Fruit fly (Drosophila melanogaster): ENCODE data around the gene Lsd-2.

The Lsd-2 gene

DNA sequence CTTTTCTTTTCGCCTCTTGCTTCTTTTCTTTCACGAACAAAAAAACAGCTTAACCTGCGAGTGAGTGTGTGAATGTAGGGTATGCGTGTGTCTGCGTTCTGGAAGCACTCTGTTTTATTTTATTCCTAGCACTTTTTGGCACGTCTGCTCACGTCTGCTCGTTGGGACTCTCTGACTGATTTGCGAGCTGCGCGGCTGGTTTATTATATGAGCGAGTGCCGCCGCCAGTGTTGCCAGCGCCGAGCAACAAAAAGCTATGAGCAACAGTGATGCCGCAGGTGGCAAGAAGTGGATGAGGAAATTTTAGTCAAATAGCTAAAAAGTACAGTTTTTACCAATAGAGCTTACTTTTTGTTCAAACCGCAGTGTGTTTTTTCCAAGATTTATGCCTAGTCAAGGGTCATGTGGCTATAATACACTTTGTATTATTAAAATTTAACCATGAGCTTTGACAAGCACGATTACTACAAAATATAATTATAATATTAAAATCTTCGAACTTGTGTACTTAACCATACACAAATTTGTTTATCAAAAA lies at the start of gene Lsd-2 (continued):
- TF ChIP-seq sna (GFP tag; IDR thresholded peaks at IDR 0.05; ENCODE audit: partially characterized antibody) (no peak), Rfx (GFP tag; IDR thresholded peaks at IDR 0.05) (peak; percentile 64), CG32772 (GFP tag; IDR thresholded peaks at IDR 0.05) (0 out of 2 replicates have a peak, but pooled peaks have one; percentile 9), klu (GFP tag; IDR thresholded peaks at IDR 0.05) (no peak), croc (GFP tag; conservative IDR thresholded peaks at IDR 0.05) (no peak), E2f2 (GFP tag; IDR thresholded peaks at IDR 0.05) (no peak), Tbp (GFP tag; optimal IDR thresholded peaks at IDR 0.05) (no peak), CG4707 (GFP tag; optimal IDR thresholded peaks at IDR 0.05) (no peak), sqz (GFP tag; optimal IDR thresholded peaks at IDR 0.05) (no peak), peb (GFP tag; IDR thresholded peaks at IDR 0.05) (no peak), B-H1 (GFP tag; IDR thresholded peaks at IDR 0.05) (no peak), CG5245 (GFP tag; optimal IDR thresholded peaks at IDR 0.05) (no peak), sob (GFP tag; IDR thresholded peaks at IDR 0.05) (0 out of 2 replicates have a peak, but pooled peaks have one; percentile 30), Atf3 (GFP tag; optimal IDR thresholded peaks at IDR 0.05) (no peak), Poxn (GFP tag; IDR thresholded peaks at IDR 0.05) (no peak), CG6791 (GFP tag; IDR thresholded peaks at IDR 0.05; ENCODE audit: partially characterized antibody) (peak; percentile 46; the same call in 1 of the 3 replicates), grau (tag; optimal IDR thresholded peaks at IDR 0.05) (peak; percentile 33), shn (GFP tag; optimal IDR thresholded peaks at IDR 0.05) (peak; percentile 15), CG32532 (GFP tag; IDR thresholded peaks at IDR 0.05) (peak; percentile 35; the same call in 1 of the 2 replicates), dpn (GFP tag; optimal IDR thresholded peaks at IDR 0.05) (peak; percentile 10 to 24), unc-4 (GFP tag; IDR thresholded peaks at IDR 0.05; ENCODE audit: partially characterized antibody) (no peak), gt (GFP tag; IDR thresholded peaks at IDR 0.05) (no peak), Optix (GFP tag; IDR thresholded peaks at IDR 0.05) (no peak), CG4282 (GFP tag; optimal IDR thresholded peaks at IDR 0.05) (no peak), sim (GFP tag; IDR thresholded peaks at IDR 0.05) (no peak), D (optimal IDR thresholded peaks at IDR 0.05) (no peak), D (GFP tag; optimal IDR thresholded peaks at IDR 0.05) (no peak), Hmr (GFP tag; optimal IDR thresholded peaks at IDR 0.05) (no peak), CG2875 (GFP tag; optimal IDR thresholded peaks at IDR 0.05) (no peak), wor (GFP tag; IDR thresholded peaks at IDR 0.05) (no peak), tup (GFP tag; optimal IDR thresholded peaks at IDR 0.05) (no peak), CG3847 (GFP tag; IDR thresholded peaks at IDR 0.05) (0 out of 2 replicates have a peak, but pooled peaks have one; percentile 11), MBD-R2 (GFP tag; IDR thresholded peaks at IDR 0.05) (no peak; the same call in 1 of the 2 replicates), Hsf (GFP tag; optimal IDR thresholded peaks at IDR 0.05) (no peak), CG17912 (GFP tag; optimal IDR thresholded peaks at IDR 0.05) (no peak), CG9932 (GFP tag; IDR thresholded peaks at IDR 0.05) (peak; percentile 52), CG14014 (GFP tag; IDR thresholded peaks at IDR 0.05) (peak; percentile 41; the same call in 1 of the 2 replicates), dimm (GFP tag; IDR thresholded peaks at IDR 0.05) (no peak), Aef1 (GFP tag; IDR thresholded peaks at IDR 0.05) (no peak), nau (GFP tag; optimal IDR thresholded peaks at IDR 0.05) (no peak), CG15601 (tag; optimal IDR thresholded peaks at IDR 0.05) (no peak), CG6683 (GFP tag; optimal IDR thresholded peaks at IDR 0.05) (no peak), CG17361 (GFP tag; IDR thresholded peaks at IDR 0.05) (no peak), sisA (GFP tag; IDR thresholded peaks at IDR 0.05) (0 out of 2 replicates have a peak, but pooled peaks have one; percentile 13), twi (tag; optimal IDR thresholded peaks at IDR 0.05) (no peak), HHEX (GFP tag; optimal IDR thresholded peaks at IDR 0.05) (peak; percentile 24), CG6254 (GFP tag; optimal IDR thresholded peaks at IDR 0.05) (no peak), CG10565 (GFP tag; optimal IDR thresholded peaks at IDR 0.05) (no peak), CG14965 (GFP tag; optimal IDR thresholded peaks at IDR 0.05; ENCODE audit: borderline replicate concordance) (no peak), dysf (GFP tag; IDR thresholded peaks at IDR 0.05) (no peak), her (GFP tag; optimal IDR thresholded peaks at IDR 0.05) (peak; percentile 49), CG2712 (tag; optimal IDR thresholded peaks at IDR 0.05) (no peak)
